Worm (Caenorhabditis elegans) whole organism, L1 larva: ENCODE data around the gene sox-3.

Experiments
- alr-1 ChIP-seq: fragments of 200-800 bp; sonication (Bioruptor generic); optimal IDR thresholded peaks from 2 replicates; lab custom pipeline; 2018; ENCODE audit warnings: borderline replicate concordance, mild to moderate bottlenecking, missing genetic modification characterization, missing compliant biosample characterization
- ama-1 ChIP-seq: fragments of 150-350 bp; optimal IDR thresholded peaks from 2 replicates; lab custom pipeline; 2014
- ceh-82 ChIP-seq, 3 experiments: fragments of 150-350 bp in 1 of 3; sonication (generic microtip) in 2 of 3; optimal IDR thresholded peaks; 2 replicates each; lab custom pipeline; 2014 to 2017; ENCODE audit warnings: missing biosample characterization in 3 of 3, missing genetic modification characterization in 3 of 3
- ces-1 ChIP-seq: fragments of 150-350 bp; optimal IDR thresholded peaks from 2 replicates; lab custom pipeline; 2014; ENCODE audit warnings: missing biosample characterization, missing genetic modification reagents, missing genetic modification characterization
- egl-27 ChIP-seq, 2 experiments: fragments of 150-350 bp in 1 of 2; sonication (generic microtip); optimal IDR thresholded peaks; 3 replicates each; lab custom pipeline; 2017 to 2018; ENCODE audit warnings: missing biosample characterization in 2 of 2, missing genetic modification characterization in 2 of 2, missing genetic modification reagents in 2 of 2
- elt-3 ChIP-seq, 6 experiments: fragments of 150-350 bp in 1 of 6; sonication (generic microtip); optimal IDR thresholded peaks; 2 replicates each; lab custom pipeline; 2017 to 2018; ENCODE audit warnings: missing biosample characterization in 6 of 6, missing genetic modification characterization in 6 of 6, inconsistent platforms in 1 of 6
- fos-1 ChIP-seq: fragments of 150-350 bp; optimal IDR thresholded peaks from 2 replicates; lab custom pipeline; 2014; ENCODE audit warnings: missing biosample characterization, missing genetic modification characterization
- nhr-237 ChIP-seq: fragments of 150-350 bp; optimal IDR thresholded peaks from 2 replicates; lab custom pipeline; 2014; ENCODE audit warnings: missing biosample characterization, missing genetic modification characterization
- snpc-4 ChIP-seq: fragments of 150-350 bp; optimal IDR thresholded peaks from 2 replicates; lab custom pipeline; 2014; ENCODE audit warnings: missing biosample characterization, missing genetic modification characterization

ce11 chrX:14701490-14701889, 8.7 kb upstream of the sox-3 start, which contains the start of gene F40E10.5:
- TF ChIP-seq egl-27 (tag; optimal IDR thresholded peaks at IDR 0.05; lab: Kevin White, UChicago) (no peak), ceh-82 (tag; optimal IDR thresholded peaks at IDR 0.05; lab: Kevin White, UChicago) (no peak), snpc-4 (tag; lab: Kevin White, UChicago) (no peak), elt-3 (tag; optimal IDR thresholded peaks at IDR 0.05; lab: Kevin White, UChicago) (no peak), nhr-237 (tag; lab: Kevin White, UChicago) (no peak), fos-1 (tag; lab: Kevin White, UChicago) (no peak), alr-1 (tag; lab: Kevin White, UChicago) (no peak), ama-1 (lab: Kevin White, UChicago) (no peak), ces-1 (no peak)
